Worm (Caenorhabditis elegans) whole organism, L4 larva: ENCODE results near the gene txdc-12.2.

ENCODE experiments used
- D1046.2 ChIP-seq: fragments of 200-800 bp; sonication (Bioruptor generic); IDR thresholded peaks from 2 replicates; pipeline ENCODE4 v1.3.6; 2022; ENCODE audit warnings: missing genetic modification characterization, missing compliant biosample characterization
- F26F4.8 ChIP-seq: fragments of 200-800 bp; sonication (Bioruptor generic); conservative IDR thresholded peaks from 2 replicates; pipeline ENCODE4 v1.3.6; 2022; ENCODE audit warnings: missing genetic modification characterization, missing compliant biosample characterization
- F37D6.2 ChIP-seq: sonication (generic microtip); optimal IDR thresholded peaks from 2 replicates; lab custom pipeline; 2016; ENCODE audit warnings: mild to moderate bottlenecking, missing genetic modification characterization, missing compliant biosample characterization
- T20F7.1 ChIP-seq: fragments of 200-800 bp; sonication (Bioruptor generic); optimal IDR thresholded peaks from 2 replicates; lab custom pipeline; 2018; ENCODE audit warnings: mild to moderate bottlenecking, missing genetic modification characterization, missing compliant biosample characterization
- T26A8.4 ChIP-seq: fragments of 200-800 bp; sonication (Bioruptor generic); IDR thresholded peaks from 2 replicates; pipeline ENCODE4 v1.3.6; 2022; ENCODE audit warnings: missing genetic modification characterization, missing compliant biosample characterization
- Y5F2A.4 ChIP-seq: fragments of 200-800 bp; sonication (Bioruptor generic); optimal IDR thresholded peaks from 2 replicates; lab custom pipeline; 2018; ENCODE audit warnings: mild to moderate bottlenecking, missing genetic modification characterization, missing compliant biosample characterization
- ZK337.2 ChIP-seq: fragments of 200-800 bp; sonication (Bioruptor generic); IDR thresholded peaks from 2 replicates; pipeline ENCODE4 v1.3.6; 2022; ENCODE audit warnings: missing genetic modification reagents, missing genetic modification characterization, missing compliant biosample characterization
- aha-1 ChIP-seq: fragments of 150-350 bp; peaks from one replicate; lab custom pipeline; 2014; ENCODE audit warnings: missing biosample characterization, missing genetic modification characterization
- arid-1 ChIP-seq: fragments of 200-800 bp; sonication (Bioruptor generic); conservative IDR thresholded peaks from 2 replicates; pipeline ENCODE4 v1.3.6; 2022; ENCODE audit warnings: missing genetic modification reagents, missing genetic modification characterization, missing compliant biosample characterization
- ceh-28 ChIP-seq: fragments of 150-350 bp; optimal IDR thresholded peaks from 2 replicates; lab custom pipeline; 2014; ENCODE audit warnings: missing biosample characterization, missing genetic modification reagents, missing genetic modification characterization
- ceh-32 ChIP-seq: sonication (generic microtip); optimal IDR thresholded peaks from 2 replicates; lab custom pipeline; 2016; ENCODE audit warnings: mild to moderate bottlenecking, missing genetic modification characterization, missing compliant biosample characterization; ENCODE audit not compliant: poor library complexity
- daf-16 ChIP-seq, 3 experiments: sonication (generic microtip); optimal IDR thresholded peaks; 2 replicates each; lab custom pipeline; 2016 to 2017; ENCODE audit warnings: missing genetic modification characterization in 3 of 3, missing genetic modification reagents in 3 of 3, mild to moderate bottlenecking in 2 of 3, missing compliant biosample characterization in 2 of 3, missing biosample characterization in 1 of 3, moderate library complexity in 1 of 3
- daf-8 ChIP-seq: fragments of 200-800 bp; sonication (Bioruptor generic); IDR thresholded peaks from 2 replicates; pipeline ENCODE4 v1.3.6; 2022; ENCODE audit warnings: missing genetic modification characterization, missing compliant biosample characterization
- dmd-6 ChIP-seq: fragments of 200-800 bp; sonication (Bioruptor generic); IDR thresholded peaks from 2 replicates; pipeline ENCODE4 v1.3.6; 2022; ENCODE audit warnings: missing genetic modification reagents, missing genetic modification characterization, missing compliant biosample characterization
- dmd-9 ChIP-seq: fragments of 200-800 bp; sonication (Bioruptor generic); IDR thresholded peaks from 2 replicates; pipeline ENCODE4 v1.3.6; 2022; ENCODE audit warnings: missing genetic modification reagents, missing genetic modification characterization, missing compliant biosample characterization
- dpl-1 ChIP-seq: fragments of 150-350 bp; optimal IDR thresholded peaks from 2 replicates; lab custom pipeline; 2014; ENCODE audit warnings: missing biosample characterization, missing genetic modification reagents, missing genetic modification characterization
- duxl-1 ChIP-seq: sonication (generic microtip); optimal IDR thresholded peaks from 2 replicates; lab custom pipeline; 2016; ENCODE audit warnings: mild to moderate bottlenecking, missing genetic modification characterization, moderate library complexity, missing compliant biosample characterization; ENCODE audit not compliant: poor library complexity
- dve-1 ChIP-seq: sonication (generic microtip); optimal IDR thresholded peaks from 2 replicates; lab custom pipeline; 2017; ENCODE audit warnings: antibody characterized with exemption, mild to moderate bottlenecking, missing genetic modification characterization, missing compliant biosample characterization; ENCODE audit not compliant: insufficient read depth
- gei-8 ChIP-seq: fragments of 200-800 bp; sonication (Bioruptor generic); optimal IDR thresholded peaks from 2 replicates; lab custom pipeline; 2018; ENCODE audit warnings: mild to moderate bottlenecking, missing genetic modification characterization, missing compliant biosample characterization
- hlh-11 ChIP-seq: fragments of 200-800 bp; sonication (Bioruptor generic); optimal IDR thresholded peaks from 2 replicates; lab custom pipeline; 2018; ENCODE audit warnings: mild to moderate bottlenecking, missing genetic modification characterization, missing compliant biosample characterization
- hlh-30 ChIP-seq: sonication (generic microtip); optimal IDR thresholded peaks from 2 replicates; lab custom pipeline; 2017; ENCODE audit warnings: antibody characterized with exemption, mild to moderate bottlenecking, missing genetic modification characterization, missing compliant biosample characterization; ENCODE audit not compliant: insufficient read depth
- hmg-1.1 ChIP-seq: fragments of 200-800 bp; sonication (Bioruptor generic); IDR thresholded peaks from 2 replicates; pipeline ENCODE4 v1.3.6; 2022; ENCODE audit warnings: missing genetic modification reagents, missing genetic modification characterization, missing compliant biosample characterization
- lin-1 ChIP-seq: fragments of 200-800 bp; sonication (Bioruptor generic); IDR thresholded peaks from 2 replicates; pipeline ENCODE4 v1.3.6; 2022; ENCODE audit warnings: missing genetic modification reagents, missing genetic modification characterization, missing compliant biosample characterization
- lin-13 ChIP-seq: fragments of 150-350 bp; optimal IDR thresholded peaks from 2 replicates; lab custom pipeline; 2014; ENCODE audit warnings: missing biosample characterization, missing genetic modification reagents, missing genetic modification characterization
- lin-38 ChIP-seq: fragments of 200-800 bp; sonication (Bioruptor generic); IDR thresholded peaks from 2 replicates; pipeline ENCODE4 v1.3.6; 2022; ENCODE audit warnings: missing genetic modification reagents, missing genetic modification characterization, missing compliant biosample characterization
- madf-5 ChIP-seq, 2 experiments: fragments of 200-800 bp; sonication (Bioruptor generic); IDR thresholded peaks; 2 replicates each; pipeline ENCODE4 v1.3.6; 2022; ENCODE audit warnings: missing compliant biosample characterization in 2 of 2, missing genetic modification characterization in 2 of 2
- madf-9 ChIP-seq: fragments of 200-800 bp; sonication (Bioruptor generic); conservative IDR thresholded peaks from 2 replicates; pipeline ENCODE4 v1.3.6; 2022; ENCODE audit warnings: missing genetic modification reagents, missing genetic modification characterization, missing compliant biosample characterization
- mdl-1 ChIP-seq, 2 experiments: fragments of 150-350 bp in 1 of 2; sonication (generic microtip) in 1 of 2; optimal IDR thresholded peaks; 2 replicates each; lab custom pipeline; 2014 to 2017; ENCODE audit warnings: missing biosample characterization in 2 of 2, missing genetic modification characterization in 2 of 2
- mep-1 ChIP-seq: fragments of 150-350 bp; sonication (generic microtip); optimal IDR thresholded peaks from 3 replicates; lab custom pipeline; 2014; ENCODE audit warnings: missing biosample characterization, missing genetic modification characterization
- mes-2 ChIP-seq: sonication (generic microtip); optimal IDR thresholded peaks from 2 replicates; lab custom pipeline; 2016; ENCODE audit warnings: missing genotype, mild to moderate bottlenecking, missing genetic modification characterization, missing compliant biosample characterization; ENCODE audit not compliant: poor library complexity, severe bottlenecking
- nhr-102 ChIP-seq: sonication (generic microtip); optimal IDR thresholded peaks from 2 replicates; lab custom pipeline; 2016; ENCODE audit warnings: mild to moderate bottlenecking, missing genetic modification characterization, moderate library complexity, missing compliant biosample characterization
- nhr-11 ChIP-seq: fragments of 150-350 bp; optimal IDR thresholded peaks from 2 replicates; lab custom pipeline; 2014; ENCODE audit warnings: missing biosample characterization, missing genetic modification characterization
- nhr-111 ChIP-seq: fragments of 200-800 bp; sonication (Bioruptor generic); optimal IDR thresholded peaks from 2 replicates; lab custom pipeline; 2018; ENCODE audit warnings: mild to moderate bottlenecking, missing genetic modification characterization, missing compliant biosample characterization
- nhr-28 ChIP-seq: fragments of 150-350 bp; optimal IDR thresholded peaks from 2 replicates; lab custom pipeline; 2014; ENCODE audit warnings: missing biosample characterization, missing genetic modification characterization
- nhr-42 ChIP-seq: fragments of 200-800 bp; sonication (Bioruptor generic); IDR thresholded peaks from 2 replicates; pipeline ENCODE4 v1.3.6; 2022; ENCODE audit warnings: missing genetic modification characterization, missing compliant biosample characterization
- nhr-76 ChIP-seq: fragments of 150-350 bp; optimal IDR thresholded peaks from 2 replicates; lab custom pipeline; 2014; ENCODE audit warnings: missing biosample characterization, missing genetic modification characterization
- php-3 ChIP-seq: fragments of 200-800 bp; sonication (Bioruptor generic); IDR thresholded peaks from 2 replicates; pipeline ENCODE4 v1.3.6; 2022; ENCODE audit warnings: missing genetic modification reagents, missing genetic modification characterization, missing compliant biosample characterization
- pqm-1 ChIP-seq: sonication (generic microtip); optimal IDR thresholded peaks from 2 replicates; lab custom pipeline; 2017; ENCODE audit warnings: missing biosample characterization, missing genetic modification characterization
- spr-3 ChIP-seq: fragments of 200-800 bp; sonication (Bioruptor generic); optimal IDR thresholded peaks from 2 replicates; lab custom pipeline; 2018; ENCODE audit warnings: mild to moderate bottlenecking, missing genetic modification characterization, missing compliant biosample characterization
- unc-39 ChIP-seq: sonication (generic microtip); optimal IDR thresholded peaks from 2 replicates; lab custom pipeline; 2017; ENCODE audit warnings: missing biosample characterization, missing genetic modification characterization
- unc-62 ChIP-seq, 3 experiments: fragments of 150-350 bp in 1 of 3; sonication (generic microtip); optimal IDR thresholded peaks in 2 of 3; peaks in 1 of 3; 1 replicate in 1 of 3; 2 replicates in 2 of 3; lab custom pipeline; 2014 to 2017; ENCODE audit warnings: missing biosample characterization in 3 of 3, missing genetic modification characterization in 3 of 3, missing genetic modification reagents in 3 of 3, missing genotype in 1 of 3
- vab-7 ChIP-seq: fragments of 200-800 bp; sonication (Bioruptor generic); IDR thresholded peaks from 2 replicates; pipeline ENCODE4 v1.3.6; 2022; ENCODE audit warnings: missing genetic modification reagents, missing genetic modification characterization, missing compliant biosample characterization
- zag-1 ChIP-seq: fragments of 150-350 bp; optimal IDR thresholded peaks from 2 replicates; lab custom pipeline; 2014; ENCODE audit warnings: missing biosample characterization, missing genetic modification characterization
- zip-11 ChIP-seq: fragments of 200-800 bp; sonication (Bioruptor generic); IDR thresholded peaks from 2 replicates; pipeline ENCODE4 v1.3.6; 2022; ENCODE audit warnings: missing genetic modification characterization, missing compliant biosample characterization

The txdc-12.2 gene

ce11 chrX:2068294-2068693 is 6.0 kb upstream of the txdc-12.2 start (continued):
- no peak for TF ChIP-seq ceh-32 (tag; lab: Kevin White, UChicago)
- TF ChIP-seq arid-1 = no peak
- TF ChIP-seq spr-3 (GFP tag; lab: Kevin White, UChicago) = no peak
- TF ChIP-seq ceh-28 (tag; lab: Kevin White, UChicago) = no peak
- TF ChIP-seq vab-7 = no peak
- no peak for TF ChIP-seq nhr-11 (tag; lab: Kevin White, UChicago)
- TF ChIP-seq mdl-1 (tag; optimal IDR thresholded peaks at IDR 0.05; lab: Kevin White, UChicago) = peak in 1 of 2 experiments; percentile 17
- TF ChIP-seq lin-38 = no peak
- TF ChIP-seq nhr-42 (GFP tag; lab: Robert Waterston, UW) = no peak
- no peak for TF ChIP-seq dmd-9 (GFP tag; lab: Robert Waterston, UW)
- no peak for TF ChIP-seq zip-11 (GFP tag; lab: Robert Waterston, UW)
- TF ChIP-seq gei-8 = no peak
- no peak for TF ChIP-seq mep-1 (tag; lab: Kevin White, UChicago)
- no peak for TF ChIP-seq hmg-1.1 (GFP tag; lab: Robert Waterston, UW)
- no peak for TF ChIP-seq D1046.2 (GFP tag; lab: Robert Waterston, UW)
- TF ChIP-seq daf-16 (GFP tag; optimal IDR thresholded peaks at IDR 0.05; lab: Kevin White, UChicago) = no peak
- TF ChIP-seq daf-16 (tag; optimal IDR thresholded peaks at IDR 0.05; lab: Kevin White, UChicago) = peak; percentile 83
- TF ChIP-seq lin-13 (GFP tag; lab: Kevin White, UChicago) = no peak
- TF ChIP-seq mes-2 (tag; lab: Kevin White, UChicago) = peak; percentile 4
- peak; percentile 51 for TF ChIP-seq pqm-1
- TF ChIP-seq F26F4.8 (GFP tag; lab: Robert Waterston, UW) = no peak
- TF ChIP-seq F37D6.2 (tag; lab: Kevin White, UChicago) = no peak

- TF ChIP-seq nhr-111 (GFP tag; lab: Kevin White, UChicago) (no peak), dve-1 (peak; percentile 17), aha-1 (tag; lab: Kevin White, UChicago) (peak; percentile 64), mdl-1 (tag; optimal IDR thresholded peaks at IDR 0.05; lab: Kevin White, UChicago) (peak in 1 of 2 experiments; percentile 41), hlh-30 (tag; lab: Kevin White, UChicago) (peak; percentile 16), daf-8 (GFP tag; lab: Robert Waterston, UW) (no peak), hlh-11 (tag; lab: Kevin White, UChicago) (peak; percentile 3), Y5F2A.4 (GFP tag; lab: Kevin White, UChicago) (no peak), daf-16 (GFP tag; optimal IDR thresholded peaks at IDR 0.05; lab: Kevin White, UChicago) (no peak), daf-16 (tag; optimal IDR thresholded peaks at IDR 0.05; lab: Kevin White, UChicago) (peak; percentile 47), nhr-28 (peak; percentile 44), dmd-6 (GFP tag; lab: Robert Waterston, UW) (peak; percentile 83)
These were observed 3.7 kb upstream of the txdc-12.2 start, which contains the start of gene acl-4 for ce11 chrX:2070418-2070996. acl-4 (minus strand) TSS chrX:2070444.

- peak; percentile 44 for TF ChIP-seq F37D6.2 (tag; lab: Kevin White, UChicago)
- no peak for TF ChIP-seq gei-8
- peak; percentile 40 for TF ChIP-seq dpl-1 (GFP tag; lab: Kevin White, UChicago)
- no peak for TF ChIP-seq zag-1 (tag; lab: Kevin White, UChicago)
- TF ChIP-seq php-3 (GFP tag; lab: Robert Waterston, UW) = peak; percentile 55; the same call in 1 of the 2 replicates
- TF ChIP-seq nhr-76 (tag; lab: Kevin White, UChicago) = no peak
- no peak for TF ChIP-seq F26F4.8 (GFP tag; lab: Robert Waterston, UW)
- TF ChIP-seq T26A8.4 = no peak
- TF ChIP-seq unc-62 (GFP tag; optimal IDR thresholded peaks at IDR 0.05 in 1 of 2; lab: Kevin White, UChicago) = no peak
- no peak for TF ChIP-seq unc-62 (tag; optimal IDR thresholded peaks at IDR 0.05; lab: Kevin White, UChicago)
- TF ChIP-seq madf-9 (GFP tag; lab: Robert Waterston, UW) = no peak
- TF ChIP-seq unc-39 (tag; lab: Kevin White, UChicago) = no peak
- TF ChIP-seq hlh-30 (tag; lab: Kevin White, UChicago) = peak; percentile 98
- no peak for TF ChIP-seq ceh-28 (tag; lab: Kevin White, UChicago)
- TF ChIP-seq T20F7.1 (GFP tag; lab: Kevin White, UChicago) = peak; percentile 40
- TF ChIP-seq duxl-1 (tag; lab: Kevin White, UChicago) = peak; percentile 52
- no peak for TF ChIP-seq ceh-32 (tag; lab: Kevin White, UChicago)
- TF ChIP-seq madf-5 (GFP tag; IDR thresholded peaks at IDR 0.05; lab: Robert Waterston, UW) = no peak
- no peak for TF ChIP-seq lin-1 (GFP tag; lab: Robert Waterston, UW)
- no peak for TF ChIP-seq nhr-102 (tag; lab: Kevin White, UChicago)
- no peak for TF ChIP-seq ZK337.2
- TF ChIP-seq mes-2 (tag; lab: Kevin White, UChicago) = peak; percentile 64
These were observed 2.8 kb upstream of the txdc-12.2 start for ce11 chrX:2071392-2072001.
